Worm (Caenorhabditis elegans): ENCODE data around the gene gpa-8.

- TF ChIP-seq ceh-6 (GFP tag; optimal IDR thresholded peaks at IDR 0.05) (no peak), Y22D7AL.16 (tag; optimal IDR thresholded peaks at IDR 0.05) (no peak), ztf-16 (tag; optimal IDR thresholded peaks at IDR 0.05) (no peak), nhr-11 (tag; optimal IDR thresholded peaks at IDR 0.05) (no peak), ets-4 (tag; optimal IDR thresholded peaks at IDR 0.05) (no peak), sdc-2 (tag; optimal IDR thresholded peaks at IDR 0.05) (no peak), T23F11.4 (GFP tag; optimal IDR thresholded peaks at IDR 0.05) (no peak), madf-2 (tag; optimal IDR thresholded peaks at IDR 0.05) (no peak), gmeb-2 (tag; optimal IDR thresholded peaks at IDR 0.05) (no peak), C08G9.2 (tag; optimal IDR thresholded peaks at IDR 0.05) (no peak), sox-2 (GFP tag; IDR thresholded peaks at IDR 0.05) (no peak), pag-3 (tag; optimal IDR thresholded peaks at IDR 0.05; ENCODE audit: borderline replicate concordance) (no peak), unc-86 (tag; optimal IDR thresholded peaks at IDR 0.05) (no peak)
Observed at ce11 chrV:12683205-12683604, 42.9 kb upstream of the gpa-8 start.

Data from whole organism, late embryonic.